Worm (Caenorhabditis elegans) whole organism, early embryonic: ENCODE results near the gene H23N18.5.

Experiments used
- ceh-36 ChIP-seq: sonication (generic microtip); optimal IDR thresholded peaks from 2 replicates; lab custom pipeline; 2016; ENCODE audit warnings: missing genetic modification characterization, inconsistent platforms, missing compliant biosample characterization
- ets-7 ChIP-seq: sonication (generic microtip); optimal IDR thresholded peaks from 2 replicates; lab custom pipeline; 2016; ENCODE audit warnings: missing genotype, missing genetic modification characterization, missing compliant biosample characterization
- pes-1 ChIP-seq: fragments of 200-800 bp; sonication (Bioruptor generic); IDR thresholded peaks from 2 replicates; pipeline ENCODE4 v1.3.6; 2022; ENCODE audit warnings: missing genetic modification reagents, missing genetic modification characterization, missing compliant biosample characterization
- tbx-37 ChIP-seq: fragments of 200-800 bp; sonication (Bioruptor generic); conservative IDR thresholded peaks from 2 replicates; pipeline ENCODE4 v1.3.6; 2022; ENCODE audit warnings: missing genetic modification reagents, missing genetic modification characterization, missing compliant biosample characterization

DNA sequence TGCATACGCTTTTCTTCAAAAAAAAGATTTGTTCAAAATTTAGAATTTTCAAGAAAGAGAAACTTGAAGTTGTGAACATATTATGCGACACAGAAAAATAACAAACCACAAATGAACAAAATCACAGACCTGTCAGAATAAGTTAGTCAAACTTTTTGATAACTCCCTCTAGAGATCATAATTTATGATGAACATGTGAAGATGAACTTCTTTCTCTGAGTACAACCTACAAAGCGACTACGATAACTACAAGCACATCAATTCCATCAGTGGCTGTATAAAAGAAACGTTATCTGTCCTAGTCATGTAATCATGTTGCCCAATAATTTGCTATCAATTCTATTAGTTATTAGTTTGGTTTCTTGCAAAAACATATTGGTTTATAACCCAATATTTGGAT, 16.4 kb downstream of the H23N18.5 start, which contains the start of gene ugt-9:
- no peak for TF ChIP-seq ceh-36
- no peak for TF ChIP-seq ets-7 (tag; lab: Kevin White, UChicago)
- no peak for TF ChIP-seq pes-1 (GFP tag; lab: Robert Waterston, UW)
- no peak for TF ChIP-seq tbx-37
